Worm (Caenorhabditis elegans): ENCODE measurements around the gene bbs-8.

The bbs-8 gene

ce11 chrV:6764972-6765371 is at the start of gene bbs-8:
Gene bbs-8, minus strand, starts transcription at chrV:6765072.
- no peak for TF ChIP-seq che-1 (tag; optimal IDR thresholded peaks at IDR 0.05)
- no peak for TF ChIP-seq ceh-18 (tag; optimal IDR thresholded peaks at IDR 0.05)
- no peak for TF ChIP-seq hlh-6 (tag; optimal IDR thresholded peaks at IDR 0.05)
- TF ChIP-seq C38D4.7 (GFP tag; optimal IDR thresholded peaks at IDR 0.05): no peak

ce11 chrV:6813862-6814261 is 49.0 kb upstream of the bbs-8 start:
- TF ChIP-seq rnt-1 (tag; optimal IDR thresholded peaks at IDR 0.05) (no peak), ceh-22 (tag; optimal IDR thresholded peaks at IDR 0.05) (no peak), fax-1 (tag; optimal IDR thresholded peaks at IDR 0.05) (no peak)

- TF ChIP-seq gmeb-2 (tag; optimal IDR thresholded peaks at IDR 0.05) (no peak), npax-4 (tag; optimal IDR thresholded peaks at IDR 0.05) (no peak), elt-2 (tag; optimal IDR thresholded peaks at IDR 0.05) (peak; percentile 53), ceh-30 (tag; optimal IDR thresholded peaks at IDR 0.05) (no peak), pha-2 (tag; optimal IDR thresholded peaks at IDR 0.05) (no peak), rnt-1 (tag; optimal IDR thresholded peaks at IDR 0.05) (no peak)
Measured at ce11 chrV:6811863-6812262, 47.0 kb upstream of the bbs-8 start.

- TF ChIP-seq ahr-1 (tag; optimal IDR thresholded peaks at IDR 0.05) (no peak), elt-2 (tag; optimal IDR thresholded peaks at IDR 0.05) (peak; percentile 17)
Measured at ce11 chrV:6810091-6810490, 45.2 kb upstream of the bbs-8 start.

- TF ChIP-seq dve-1 (tag; optimal IDR thresholded peaks at IDR 0.05) (no peak), ceh-34 (tag; optimal IDR thresholded peaks at IDR 0.05) (no peak), madf-2 (tag; optimal IDR thresholded peaks at IDR 0.05) (no peak), pqm-1 (tag; optimal IDR thresholded peaks at IDR 0.05) (no peak)
Measured at ce11 chrV:6808962-6809361, 44.1 kb upstream of the bbs-8 start, which contains the start of gene dmsr-16. Gene dmsr-16, minus strand, starts transcription at chrV:6809062.

- TF ChIP-seq pros-1 (tag; optimal IDR thresholded peaks at IDR 0.05): no peak
- no peak for TF ChIP-seq unc-55 (GFP tag; optimal IDR thresholded peaks at IDR 0.05)
- TF ChIP-seq ahr-1 (tag; optimal IDR thresholded peaks at IDR 0.05): no peak
- no peak for TF ChIP-seq ref-2 (tag; optimal IDR thresholded peaks at IDR 0.05)
- no peak for TF ChIP-seq hlh-6 (tag; optimal IDR thresholded peaks at IDR 0.05)
- TF ChIP-seq madf-2 (tag; optimal IDR thresholded peaks at IDR 0.05): no peak
- no peak for TF ChIP-seq ceh-18 (tag; optimal IDR thresholded peaks at IDR 0.05)
- TF ChIP-seq ztf-16 (tag; optimal IDR thresholded peaks at IDR 0.05): no peak
- TF ChIP-seq tbx-2 (tag; optimal IDR thresholded peaks at IDR 0.05): no peak
- no peak for TF ChIP-seq pha-2 (tag; optimal IDR thresholded peaks at IDR 0.05)
- no peak for TF ChIP-seq ceh-48 (tag; optimal IDR thresholded peaks at IDR 0.05)
- TF ChIP-seq syd-9 (tag; optimal IDR thresholded peaks at IDR 0.05): no peak
- no peak for TF ChIP-seq nhr-11 (tag; optimal IDR thresholded peaks at IDR 0.05)
- TF ChIP-seq ttx-3 (tag; optimal IDR thresholded peaks at IDR 0.05): no peak
- TF ChIP-seq zip-5 (tag; optimal IDR thresholded peaks at IDR 0.05): no peak
- TF ChIP-seq pha-4 (tag; optimal IDR thresholded peaks at IDR 0.05): no peak
- TF ChIP-seq C38D4.7 (GFP tag; optimal IDR thresholded peaks at IDR 0.05): no peak
- no peak for TF ChIP-seq che-1 (tag; optimal IDR thresholded peaks at IDR 0.05)
- TF ChIP-seq ceh-9 (tag; optimal IDR thresholded peaks at IDR 0.05): no peak
Measured at ce11 chrV:6806340-6806739, 41.5 kb upstream of the bbs-8 start, which contains the start of gene dmsr-12. Gene dmsr-12, minus strand, starts transcription at chrV:6806440.

ce11 chrV:6803992-6804391 is 39.1 kb upstream of the bbs-8 start, which contains the start of gene dmsr-11:
Gene dmsr-11, minus strand, starts transcription at chrV:6804092.
- TF ChIP-seq syd-9 (tag; optimal IDR thresholded peaks at IDR 0.05): no peak
- no peak for TF ChIP-seq ceh-24 (tag; optimal IDR thresholded peaks at IDR 0.05)
- no peak for TF ChIP-seq pros-1 (tag; optimal IDR thresholded peaks at IDR 0.05)
- TF ChIP-seq gmeb-2 (tag; optimal IDR thresholded peaks at IDR 0.05): no peak
